Fruit fly (Drosophila melanogaster): ENCODE results near the gene S.
A peak's percentile ranks its signal among the peaks of the same experiment; 100 is the strongest.

Gene S

DNA sequence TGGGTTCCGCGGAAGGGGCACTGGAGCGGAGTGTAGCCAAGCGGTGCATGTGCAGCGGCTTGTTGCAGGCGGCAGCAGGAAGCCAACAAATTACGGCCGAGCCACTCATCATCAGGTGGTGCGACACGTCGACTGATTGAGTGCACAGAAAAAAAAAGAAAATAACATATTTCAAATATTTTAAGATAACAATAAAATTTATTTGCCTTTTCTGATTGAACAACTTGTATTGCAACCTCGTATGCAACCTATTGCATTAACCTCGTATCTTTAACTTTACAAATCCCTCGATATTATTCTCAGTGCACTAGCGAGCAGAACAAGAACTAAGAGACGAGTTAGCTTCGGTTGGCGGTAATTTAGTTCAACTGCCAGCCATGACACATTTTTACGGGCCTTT lies 7.3 kb downstream of the S start (continued):
- TF ChIP-seq CG2120 (GFP tag; optimal IDR thresholded peaks at IDR 0.05): no peak
- TF ChIP-seq kni (GFP tag; optimal IDR thresholded peaks at IDR 0.05): no peak
- no peak for TF ChIP-seq hth (optimal IDR thresholded peaks at IDR 0.05)
- no peak for TF ChIP-seq Dip3 (GFP tag; optimal IDR thresholded peaks at IDR 0.05)
- TF ChIP-seq CG16863 (GFP tag; optimal IDR thresholded peaks at IDR 0.05): no peak
- no peak for TF ChIP-seq prd (optimal IDR thresholded peaks at IDR 0.05)
- peak; percentile 73; the same call in 2 of the 3 replicates for TF ChIP-seq prd (GFP tag; IDR thresholded peaks at IDR 0.05)
- no peak for TF ChIP-seq exex (tag; optimal IDR thresholded peaks at IDR 0.05)
- no peak for TF ChIP-seq odd (GFP tag; optimal IDR thresholded peaks at IDR 0.05)
- TF ChIP-seq CG32772 (GFP tag; IDR thresholded peaks at IDR 0.05): peak; percentile 41; the same call in 1 of the 2 replicates
- TF ChIP-seq CG9932 (GFP tag; IDR thresholded peaks at IDR 0.05): no peak
- TF ChIP-seq nmo (GFP tag; optimal IDR thresholded peaks at IDR 0.05): peak; percentile 35
- no peak for TF ChIP-seq CG10274 (GFP tag; optimal IDR thresholded peaks at IDR 0.05)
- TF ChIP-seq Six4 (GFP tag; optimal IDR thresholded peaks at IDR 0.05): no peak
- TF ChIP-seq vfl (GFP tag; optimal IDR thresholded peaks at IDR 0.05): no peak
- peak; percentile 53; the same call in 1 of the 3 replicates for TF ChIP-seq dysf (GFP tag; IDR thresholded peaks at IDR 0.05)
- TF ChIP-seq CG42726 (GFP tag; IDR thresholded peaks at IDR 0.05; ENCODE audit: partially characterized antibody): no peak
- TF ChIP-seq zfh1 (GFP tag; IDR thresholded peaks at IDR 0.05): peak; percentile 61; the same call in 1 of the 3 replicates
- no peak for TF ChIP-seq tgo (GFP tag; IDR thresholded peaks at IDR 0.05)
- no peak for TF ChIP-seq CG12071 (GFP tag; optimal IDR thresholded peaks at IDR 0.05)
- no peak for TF ChIP-seq CG15011 (GFP tag; optimal IDR thresholded peaks at IDR 0.05)
- no peak for TF ChIP-seq CG6175 (GFP tag; IDR thresholded peaks at IDR 0.05)
- TF ChIP-seq Sin3A (optimal IDR thresholded peaks at IDR 0.05): no peak
- peak; percentile 4 for TF ChIP-seq CG6813 (GFP tag; optimal IDR thresholded peaks at IDR 0.05)
- no peak; the same call in 1 of the 2 replicates for TF ChIP-seq CG10366 (GFP tag; IDR thresholded peaks at IDR 0.05)
- no peak for TF ChIP-seq slou (GFP tag; optimal IDR thresholded peaks at IDR 0.05)
- no peak for TF ChIP-seq Adf1 (GFP tag; IDR thresholded peaks at IDR 0.05)
- TF ChIP-seq ase (GFP tag; IDR thresholded peaks at IDR 0.05): no peak
- TF ChIP-seq CG4282 (GFP tag; optimal IDR thresholded peaks at IDR 0.05): no peak
- TF ChIP-seq CG3281 (GFP tag; optimal IDR thresholded peaks at IDR 0.05): no peak
- no peak for TF ChIP-seq CG17802 (tag; optimal IDR thresholded peaks at IDR 0.05)
- no peak for TF ChIP-seq emc (GFP tag; optimal IDR thresholded peaks at IDR 0.05)
- no peak for TF ChIP-seq CG18764 (GFP tag; optimal IDR thresholded peaks at IDR 0.05)
- TF ChIP-seq ash1 (GFP tag; optimal IDR thresholded peaks at IDR 0.05): no peak
- no peak for TF ChIP-seq seq (GFP tag; IDR thresholded peaks at IDR 0.05)
- no peak for TF ChIP-seq pb (GFP tag; optimal IDR thresholded peaks at IDR 0.05)
- peak; percentile 29 for TF ChIP-seq CG17359 (tag; optimal IDR thresholded peaks at IDR 0.05)
- peak; percentile 16 for TF ChIP-seq ATbp (GFP tag; optimal IDR thresholded peaks at IDR 0.05)
- TF ChIP-seq cad (GFP tag; optimal IDR thresholded peaks at IDR 0.05): no peak
- no peak for TF ChIP-seq pho (GFP tag; optimal IDR thresholded peaks at IDR 0.05)
- no peak for TF ChIP-seq CG30431 (GFP tag; optimal IDR thresholded peaks at IDR 0.05)
- TF ChIP-seq CG31388 (GFP tag; optimal IDR thresholded peaks at IDR 0.05): no peak
- TF ChIP-seq maf-S (GFP tag; optimal IDR thresholded peaks at IDR 0.05): no peak
- TF ChIP-seq Nf-YA (GFP tag; IDR thresholded peaks at IDR 0.05): no peak
- TF ChIP-seq dmrt11E (tag; optimal IDR thresholded peaks at IDR 0.05): peak; percentile 68
- no peak for TF ChIP-seq nerfin-2 (GFP tag; IDR thresholded peaks at IDR 0.05; ENCODE audit: partially characterized antibody)
- no peak for TF ChIP-seq CG17912 (GFP tag; optimal IDR thresholded peaks at IDR 0.05)
- peak; percentile 15 for TF ChIP-seq Abd-B (GFP tag; optimal IDR thresholded peaks at IDR 0.05)
- no peak for TF ChIP-seq twi (tag; optimal IDR thresholded peaks at IDR 0.05)
- TF ChIP-seq Gug (GFP tag; IDR thresholded peaks at IDR 0.05): no peak
- TF ChIP-seq ro (GFP tag; IDR thresholded peaks at IDR 0.05): no peak
- no peak for TF ChIP-seq HLH54F (GFP tag; optimal IDR thresholded peaks at IDR 0.05)
- TF ChIP-seq CG10321 (GFP tag; IDR thresholded peaks at IDR 0.05): no peak
